Worm (Caenorhabditis elegans) whole organism, L3 larva: ENCODE results near the gene fbxa-52.
"Not testable (repeated sequence)": the region's sequence is repeated elsewhere in the genome, so short reads cannot be mapped to it uniquely, and the experiment has no call there.

Experiments used
- R02D3.7 ChIP-seq: fragments of 150-350 bp; optimal IDR thresholded peaks from 2 replicates; lab custom pipeline; 2014; ENCODE audit warnings: missing biosample characterization, missing genetic modification characterization
- ZK546.5 ChIP-seq: sonication (generic microtip); optimal IDR thresholded peaks from 2 replicates; lab custom pipeline; 2017; ENCODE audit warnings: missing biosample characterization, missing genetic modification characterization
- ama-1 ChIP-seq: fragments of 150-350 bp; optimal IDR thresholded peaks from 2 replicates; lab custom pipeline; 2018
- ceh-9 ChIP-seq: sonication (generic microtip); optimal IDR thresholded peaks from 2 replicates; lab custom pipeline; 2018; ENCODE audit warnings: missing biosample characterization, missing genetic modification characterization
- daf-12 ChIP-seq: fragments of 150-350 bp; optimal IDR thresholded peaks from 2 replicates; lab custom pipeline; 2014; ENCODE audit warnings: missing biosample characterization, missing genetic modification reagents, missing genetic modification characterization
- elt-2 ChIP-seq: sonication (generic microtip); optimal IDR thresholded peaks from 2 replicates; lab custom pipeline; 2016; ENCODE audit warnings: missing genetic modification reagents, mild to moderate bottlenecking, missing genetic modification characterization, missing compliant biosample characterization
- fkh-10 ChIP-seq: sonication (generic microtip); optimal IDR thresholded peaks from 2 replicates; lab custom pipeline; 2017; ENCODE audit warnings: missing biosample characterization, missing genetic modification reagents, missing genetic modification characterization
- jun-1 ChIP-seq: fragments of 150-350 bp; optimal IDR thresholded peaks from 2 replicates; lab custom pipeline; 2014; ENCODE audit warnings: missing biosample characterization, missing genetic modification reagents, missing genetic modification characterization
- mdl-1 ChIP-seq: fragments of 150-350 bp; optimal IDR thresholded peaks from 2 replicates; lab custom pipeline; 2014; ENCODE audit warnings: missing biosample characterization, missing genetic modification characterization
- nhr-12 ChIP-seq: fragments of 150-350 bp; optimal IDR thresholded peaks from 2 replicates; lab custom pipeline; 2014; ENCODE audit warnings: missing biosample characterization, missing genetic modification characterization
- skn-1 ChIP-seq: fragments of 150-350 bp; optimal IDR thresholded peaks from 2 replicates; lab custom pipeline; 2014; ENCODE audit warnings: missing biosample characterization, missing genetic modification characterization
- tbx-2 ChIP-seq: sonication (generic microtip); optimal IDR thresholded peaks from 2 replicates; lab custom pipeline; 2016; ENCODE audit warnings: mild to moderate bottlenecking, missing genetic modification characterization, missing compliant biosample characterization
- ztf-4 ChIP-seq: fragments of 150-350 bp; optimal IDR thresholded peaks from 2 replicates; lab custom pipeline; 2014; ENCODE audit warnings: missing biosample characterization, missing genetic modification characterization

DNA sequence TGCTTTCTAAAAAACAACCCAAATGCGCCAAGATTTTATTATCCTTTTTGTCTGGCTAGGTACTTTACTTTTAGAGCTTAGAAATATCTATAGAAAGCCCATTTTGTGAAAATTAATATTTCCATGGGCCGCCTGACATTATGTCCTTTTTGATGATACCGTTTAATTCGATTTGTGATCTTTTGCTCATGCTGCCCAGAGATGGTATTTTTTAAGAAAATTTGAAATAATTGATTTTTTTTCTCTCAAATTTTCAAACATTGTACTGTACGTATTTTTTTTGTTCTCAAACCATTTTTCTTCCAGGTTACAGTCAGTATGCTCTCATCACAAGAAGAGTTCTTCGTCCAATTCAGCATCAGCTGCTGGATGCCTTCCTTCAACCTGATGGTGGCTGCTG lies 30.1 kb upstream of the fbxa-52 start, which contains the start of gene Y75D11A.2:
- not testable (repeated sequence) for TF ChIP-seq nhr-12; ama-1; skn-1 (tag; lab: Kevin White, UChicago); jun-1; R02D3.7 (tag; lab: Kevin White, UChicago); ztf-4 (tag; lab: Kevin White, UChicago); fkh-10 (GFP tag; lab: Kevin White, UChicago); ceh-9 (tag; lab: Kevin White, UChicago); mdl-1 (tag; lab: Kevin White, UChicago); ZK546.5 (tag; lab: Kevin White, UChicago); daf-12 (tag; lab: Kevin White, UChicago); elt-2 (tag; lab: Kevin White, UChicago); tbx-2
